Fruit fly (Drosophila melanogaster): Measurements from ENCODE around the gene CG8565.
A peak's percentile ranks its signal among the peaks of the same experiment; 100 is the strongest.

Gene CG8565

DNA sequence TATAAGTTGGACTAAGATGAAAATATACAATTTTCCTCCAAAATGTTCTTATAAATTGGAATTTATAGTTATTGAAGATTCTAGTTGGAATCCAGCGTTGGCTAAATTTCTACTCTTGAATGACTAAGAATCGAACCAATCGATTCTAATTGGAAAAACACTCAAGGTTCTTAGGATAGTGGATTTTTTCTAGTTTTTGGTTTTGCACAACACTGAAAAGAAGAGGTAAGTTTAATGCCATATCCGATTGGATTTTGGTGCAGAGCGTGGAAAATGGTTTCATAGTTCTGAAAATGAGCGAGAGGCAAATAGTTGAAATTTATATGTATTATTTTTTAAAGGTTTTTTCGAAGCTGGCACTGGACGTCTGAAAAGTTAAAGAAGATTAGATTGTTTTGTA is 37.9 kb downstream of the CG8565 start:
- TF ChIP-seq CG6791 (GFP tag; IDR thresholded peaks at IDR 0.05; ENCODE audit: partially characterized antibody) (no peak), CG10267 (tag; optimal IDR thresholded peaks at IDR 0.05) (peak; percentile 67), CG31388 (GFP tag; optimal IDR thresholded peaks at IDR 0.05) (no peak), cg (GFP tag; optimal IDR thresholded peaks at IDR 0.05) (no peak), NFAT (GFP tag; IDR thresholded peaks at IDR 0.05) (no peak), CG15479 (GFP tag; optimal IDR thresholded peaks at IDR 0.05) (peak; percentile 19), zen (tag; optimal IDR thresholded peaks at IDR 0.05) (peak; percentile 70), CG8290 (GFP tag; optimal IDR thresholded peaks at IDR 0.05) (peak; percentile 51), CG8290 (tag; optimal IDR thresholded peaks at IDR 0.05) (peak in 1 of 2 experiments; percentile 32), insv (GFP tag; optimal IDR thresholded peaks at IDR 0.05) (peak; percentile 91 to 99), Elba2 (GFP tag; optimal IDR thresholded peaks at IDR 0.05) (peak; percentile 46), CG12104 (GFP tag; optimal IDR thresholded peaks at IDR 0.05) (no peak)

DNA sequence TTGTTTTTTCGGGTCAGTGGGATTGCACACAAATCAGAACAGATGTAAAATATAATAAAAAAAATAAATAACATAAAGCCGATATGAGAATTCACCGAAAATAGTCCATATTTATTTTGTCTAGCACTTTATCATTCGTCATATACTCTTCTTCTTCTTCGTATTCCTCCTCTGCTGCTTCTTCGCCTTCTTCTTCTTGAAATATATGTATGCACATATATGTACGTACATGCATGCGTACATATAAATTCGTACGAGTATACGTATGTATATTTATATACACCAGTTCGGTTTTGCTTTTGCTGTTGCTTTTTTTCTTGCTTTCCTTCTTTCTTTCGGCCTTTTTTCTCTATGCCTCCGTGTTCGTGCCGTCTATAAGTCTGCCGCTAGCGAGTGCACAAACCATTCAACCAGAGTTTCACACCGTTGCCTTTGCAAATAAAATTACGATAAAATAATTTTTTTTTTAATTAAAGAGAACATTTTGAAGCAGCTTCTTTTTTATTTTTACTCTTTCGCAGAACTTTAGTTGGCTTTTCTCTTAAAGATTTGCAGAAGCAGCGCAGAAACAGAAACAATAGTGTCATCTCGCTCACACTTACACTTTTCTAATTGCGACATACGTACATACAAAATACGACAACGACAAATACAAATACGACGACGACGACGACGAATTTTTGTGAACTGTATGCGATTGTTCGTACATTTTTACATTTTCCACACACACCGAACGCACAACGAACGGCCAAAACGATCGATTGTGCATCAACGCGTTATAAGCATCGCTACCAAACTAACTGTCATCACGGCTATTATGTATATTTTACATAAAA is 49.0 kb downstream of the CG8565 start:
- no peak for TF ChIP-seq CG14050 (GFP tag; IDR thresholded peaks at IDR 0.05)
- TF ChIP-seq CG2116 (GFP tag; optimal IDR thresholded peaks at IDR 0.05), result peak; percentile 22
- TF ChIP-seq cg (GFP tag; optimal IDR thresholded peaks at IDR 0.05), result peak; percentile 58
- peak; percentile 36; the same call in 1 of the 4 replicates for TF ChIP-seq Dll (GFP tag; IDR thresholded peaks at IDR 0.05; ENCODE audit: partially characterized antibody)
- TF ChIP-seq pita (GFP tag; optimal IDR thresholded peaks at IDR 0.05), result peak; percentile 79
- TF ChIP-seq PHDP (tag; optimal IDR thresholded peaks at IDR 0.05), result no peak
- TF ChIP-seq zf30C (GFP tag; optimal IDR thresholded peaks at IDR 0.05), result peak; percentile 85
- TF ChIP-seq nom (GFP tag; optimal IDR thresholded peaks at IDR 0.05), result peak; percentile 98
- no peak for TF ChIP-seq CG30403 (GFP tag; optimal IDR thresholded peaks at IDR 0.05)
- no peak for TF ChIP-seq pan (optimal IDR thresholded peaks at IDR 0.05)
- TF ChIP-seq pan (GFP tag; optimal IDR thresholded peaks at IDR 0.05 in 1 of 2, IDR thresholded peaks at IDR 0.05 in 1 of 2), result no peak
- no peak; the same call in 1 of the 2 replicates for TF ChIP-seq CG13287 (GFP tag; IDR thresholded peaks at IDR 0.05; ENCODE audit: partially characterized antibody)
- TF ChIP-seq HLH54F (GFP tag; optimal IDR thresholded peaks at IDR 0.05), result no peak
- TF ChIP-seq inv (GFP tag; IDR thresholded peaks at IDR 0.05; ENCODE audit: partially characterized antibody), result no peak
- no peak for TF ChIP-seq CG6654 (GFP tag; optimal IDR thresholded peaks at IDR 0.05)
- peak; percentile 10 for TF ChIP-seq corto (GFP tag; optimal IDR thresholded peaks at IDR 0.05)
- no peak for TF ChIP-seq CG5245 (GFP tag; optimal IDR thresholded peaks at IDR 0.05)
- peak; percentile 48; the same call in 1 of the 2 replicates for TF ChIP-seq CG32767 (GFP tag; IDR thresholded peaks at IDR 0.05)
- TF ChIP-seq CG34422 (GFP tag; IDR thresholded peaks at IDR 0.05), result peak; percentile 39; the same call in 1 of the 3 replicates
- no peak for TF ChIP-seq prd (optimal IDR thresholded peaks at IDR 0.05)
- no peak for TF ChIP-seq prd (GFP tag; IDR thresholded peaks at IDR 0.05)
- no peak for TF ChIP-seq CG18619 (GFP tag; optimal IDR thresholded peaks at IDR 0.05)
- peak; percentile 76 for TF ChIP-seq pros (GFP tag; optimal IDR thresholded peaks at IDR 0.05)
- peak; percentile 34; the same call in 1 of the 3 replicates for TF ChIP-seq ci (GFP tag; IDR thresholded peaks at IDR 0.05)
- no peak for TF ChIP-seq CG8290 (GFP tag; optimal IDR thresholded peaks at IDR 0.05)
- no peak for TF ChIP-seq CG8290 (tag; optimal IDR thresholded peaks at IDR 0.05)
- TF ChIP-seq scrt (GFP tag; optimal IDR thresholded peaks at IDR 0.05), result no peak
- peak; percentile 98 for TF ChIP-seq CG3163 (GFP tag; optimal IDR thresholded peaks at IDR 0.05)
- no peak for TF ChIP-seq lola (GFP tag; optimal IDR thresholded peaks at IDR 0.05)
- TF ChIP-seq sisA (GFP tag; IDR thresholded peaks at IDR 0.05), result no peak
- TF ChIP-seq CG17612 (GFP tag; IDR thresholded peaks at IDR 0.05), result no peak
- TF ChIP-seq CG18764 (GFP tag; optimal IDR thresholded peaks at IDR 0.05), result no peak
- TF ChIP-seq psq (GFP tag; optimal IDR thresholded peaks at IDR 0.05), result peak; percentile 100
- no peak for TF ChIP-seq kah (GFP tag; optimal IDR thresholded peaks at IDR 0.05)
- no peak for TF ChIP-seq Doc2 (GFP tag; IDR thresholded peaks at IDR 0.05)
- TF ChIP-seq YL-1 (GFP tag; optimal IDR thresholded peaks at IDR 0.05), result peak; percentile 84
- no peak for TF ChIP-seq CrebB (tag; optimal IDR thresholded peaks at IDR 0.05)
- TF ChIP-seq Fer1 (GFP tag; optimal IDR thresholded peaks at IDR 0.05), result peak; percentile 36
- peak in 1 of 2 experiments; percentile 43 for TF ChIP-seq insv (GFP tag; optimal IDR thresholded peaks at IDR 0.05)

Data from whole organism, embryonic.